Worm (Caenorhabditis elegans) whole organism, L4 larva: ENCODE measurements around the gene cdh-7.

Source experiments
- R02D3.7 ChIP-seq: fragments of 150-350 bp; sonication (generic microtip); optimal IDR thresholded peaks from 3 replicates; lab custom pipeline; 2014; ENCODE audit warnings: missing biosample characterization, missing genetic modification characterization
- ces-1 ChIP-seq: fragments of 150-350 bp; sonication (generic microtip); optimal IDR thresholded peaks from 4 replicates; lab custom pipeline; 2014; ENCODE audit warnings: missing biosample characterization, missing genetic modification reagents, missing genetic modification characterization
- skn-1 ChIP-seq: fragments of 150-350 bp; optimal IDR thresholded peaks from 2 replicates; lab custom pipeline; 2014; ENCODE audit warnings: missing biosample characterization, missing genetic modification characterization

DNA sequence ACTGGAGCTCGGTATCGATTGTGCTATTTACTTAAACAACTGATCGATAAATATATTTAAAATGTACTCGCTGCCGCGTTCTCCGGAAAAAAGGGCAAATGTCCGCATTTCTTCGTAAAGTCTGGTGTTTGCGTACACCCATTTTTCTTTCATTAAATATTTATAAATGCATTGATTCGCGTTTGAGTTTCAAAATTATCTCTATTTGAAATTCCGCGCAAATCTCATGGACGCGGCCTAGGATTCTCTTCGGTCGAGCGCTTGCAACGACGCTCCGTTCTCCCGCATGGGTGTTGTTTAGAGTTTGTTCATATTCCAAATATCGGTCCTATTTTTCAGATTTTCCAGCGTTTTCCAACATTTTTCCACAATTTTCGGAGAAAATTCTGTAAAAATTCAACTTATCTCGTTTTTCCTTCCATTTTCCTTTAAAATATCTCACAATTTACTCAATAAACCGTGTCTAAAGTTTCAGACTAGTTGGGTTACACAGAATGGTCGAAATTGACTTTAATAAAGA, 48.0 kb upstream of the cdh-7 start, which contains the start of gene eif-3.B:
- no peak for TF ChIP-seq skn-1 (tag; lab: Kevin White, UChicago)
- no peak for TF ChIP-seq R02D3.7 (tag; lab: Kevin White, UChicago)
- TF ChIP-seq ces-1: peak; percentile 43
